Fruit fly (Drosophila melanogaster) Kc167 (cell line): Measurements from ENCODE around the gene OS9.

Experiments
- Myc ChIP-seq: fragments of >200 bp; optimal IDR thresholded peaks from 2 replicates; lab custom pipeline; 2017; ENCODE audit warnings: missing external identifiers
- Sin3A ChIP-seq: fragments of >200 bp; optimal IDR thresholded peaks from 2 replicates; lab custom pipeline; 2018; ENCODE audit warnings: missing external identifiers
- h ChIP-seq: fragments of >200 bp; optimal IDR thresholded peaks from 3 replicates; lab custom pipeline; 2018; ENCODE audit warnings: missing external identifiers
- insv ChIP-seq: fragments of >200 bp; optimal IDR thresholded peaks from 3 replicates; lab custom pipeline; 2018; ENCODE audit warnings: missing external identifiers
- psq ChIP-seq: fragments of >200 bp; optimal IDR thresholded peaks from 2 replicates; lab custom pipeline; 2017; ENCODE audit warnings: missing external identifiers
- ttk ChIP-seq: sonication (Bioruptor generic); optimal IDR thresholded peaks from 2 replicates; lab custom pipeline; 2017; ENCODE audit warnings: missing external identifiers

OS9 gene

DNA sequence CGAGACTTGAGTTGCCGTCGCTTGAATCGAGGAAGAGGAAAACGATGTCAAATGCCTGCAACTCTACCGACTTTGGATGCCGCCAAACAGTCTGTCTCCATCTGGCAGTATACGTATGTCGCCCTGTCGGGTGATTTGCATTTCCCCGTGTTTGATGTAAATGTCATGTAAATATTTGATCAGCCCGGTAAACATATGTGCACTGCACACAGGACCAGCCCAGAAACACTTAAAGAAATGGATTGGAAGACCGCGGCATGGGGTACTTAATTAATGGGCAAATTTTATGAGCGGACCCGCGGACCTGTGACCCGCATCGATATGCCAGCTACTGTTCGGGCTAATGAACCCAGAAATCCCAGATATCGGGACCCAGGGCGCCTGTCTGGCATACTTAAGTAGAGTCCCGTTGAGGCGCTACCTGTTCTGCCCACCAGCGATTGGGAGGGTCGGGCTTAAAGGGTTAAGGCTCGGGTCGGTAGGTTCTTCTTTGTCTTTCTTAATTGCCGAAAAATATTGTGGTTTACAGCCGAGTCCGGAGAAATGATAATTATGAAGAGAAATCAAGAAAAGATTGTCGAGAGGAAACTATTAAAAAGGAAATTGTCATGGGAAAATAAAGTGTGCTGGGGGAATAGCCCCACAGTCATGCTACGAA is 28.4 kb downstream of the OS9 start:
- TF ChIP-seq h (lab: Kevin White, UChicago) (no peak), insv (lab: Kevin White, UChicago) (no peak), Myc (lab: Kevin White, UChicago) (no peak), ttk (lab: Kevin White, UChicago) (no peak), Sin3A (lab: Kevin White, UChicago) (no peak), psq (lab: Kevin White, UChicago) (no peak)

- TF ChIP-seq Sin3A (lab: Kevin White, UChicago) (no peak), psq (lab: Kevin White, UChicago) (no peak), Myc (lab: Kevin White, UChicago) (no peak), h (lab: Kevin White, UChicago) (no peak)
These were observed 31.0 kb downstream of the OS9 start for dm6 chr2L:19935085-19935846.

dm6 chr2L:19932523-19932922 is 33.8 kb downstream of the OS9 start:
- no peak for TF ChIP-seq ttk (lab: Kevin White, UChicago)
- no peak for TF ChIP-seq h (lab: Kevin White, UChicago)
- no peak for TF ChIP-seq Myc (lab: Kevin White, UChicago)
- no peak for TF ChIP-seq Sin3A (lab: Kevin White, UChicago)
- no peak for TF ChIP-seq insv (lab: Kevin White, UChicago)
- TF ChIP-seq psq (lab: Kevin White, UChicago), result no peak

- TF ChIP-seq insv (lab: Kevin White, UChicago) (no peak), ttk (lab: Kevin White, UChicago) (no peak), psq (lab: Kevin White, UChicago) (no peak), Sin3A (lab: Kevin White, UChicago) (no peak), h (lab: Kevin White, UChicago) (no peak), Myc (lab: Kevin White, UChicago) (no peak)
These were observed 36.2 kb downstream of the OS9 start for dm6 chr2L:19930102-19930501.

DNA sequence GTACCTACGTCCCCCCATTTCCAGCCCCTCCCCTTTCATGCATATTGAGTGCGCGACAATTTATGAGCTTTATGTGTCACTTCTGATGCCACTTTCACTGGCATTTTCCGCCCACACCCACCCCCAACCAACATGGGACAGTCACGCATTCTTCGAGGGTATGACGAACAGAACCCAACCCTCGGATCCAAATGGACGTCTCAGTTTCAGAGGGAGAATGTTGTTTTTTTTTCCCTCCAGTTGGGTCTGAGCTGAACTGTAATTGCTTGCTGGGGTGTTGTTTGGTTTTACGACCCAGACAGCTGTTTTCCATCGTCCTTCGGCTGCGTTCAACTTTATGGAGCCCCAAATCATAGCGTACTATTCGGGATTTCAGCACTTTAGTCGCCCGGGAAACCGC is 42.5 kb downstream of the OS9 start:
- TF ChIP-seq Sin3A (lab: Kevin White, UChicago) (no peak), psq (lab: Kevin White, UChicago) (no peak), ttk (lab: Kevin White, UChicago) (no peak), h (lab: Kevin White, UChicago) (no peak), Myc (lab: Kevin White, UChicago) (no peak), insv (lab: Kevin White, UChicago) (no peak)

- TF ChIP-seq Myc (lab: Kevin White, UChicago) (no peak), Sin3A (lab: Kevin White, UChicago) (no peak), insv (lab: Kevin White, UChicago) (no peak), h (lab: Kevin White, UChicago) (no peak), ttk (lab: Kevin White, UChicago) (no peak), psq (lab: Kevin White, UChicago) (no peak)
These were observed 48.5 kb downstream of the OS9 start for dm6 chr2L:19917860-19918259.

- TF ChIP-seq h (lab: Kevin White, UChicago) (no peak), psq (lab: Kevin White, UChicago) (no peak)
These were observed 49.3 kb downstream of the OS9 start for dm6 chr2L:19916982-19917381.
